Fruit fly (Drosophila melanogaster) whole organism, pupa: ENCODE results near the gene CG14658.

Experiments used
- CG10348 ChIP-seq: fragments of 200-800 bp; sonication (Bioruptor generic); IDR thresholded peaks from 2 replicates; pipeline ENCODE4 v1.3.6; 2022; ENCODE audit warnings: missing biosample characterization, missing genetic modification characterization
- CG12605 ChIP-seq: fragments of 200-800 bp; sonication (Bioruptor generic); IDR thresholded peaks from 2 replicates; pipeline ENCODE4 v1.3.6; 2022; ENCODE audit warnings: missing biosample characterization, missing genetic modification characterization
- CG13204 ChIP-seq: fragments of 200-800 bp; sonication (Bioruptor generic); optimal IDR thresholded peaks from 2 replicates; lab custom pipeline; 2018; ENCODE audit warnings: missing biosample characterization, mild to moderate bottlenecking, missing genetic modification characterization, moderate library complexity
- CG14655 ChIP-seq: fragments of 200-800 bp; sonication (Bioruptor generic); optimal IDR thresholded peaks from 3 replicates; lab custom pipeline; 2017; ENCODE audit warnings: mild to moderate bottlenecking, missing biosample characterization, missing genetic modification reagents, missing genetic modification characterization
- CG15710 ChIP-seq: fragments of 200-800 bp; sonication (Bioruptor generic); optimal IDR thresholded peaks from 2 replicates; lab custom pipeline; 2018; ENCODE audit warnings: missing biosample characterization, mild to moderate bottlenecking, missing genetic modification characterization, moderate library complexity
- CG17806 ChIP-seq: fragments of 200-800 bp; sonication (Bioruptor generic); optimal IDR thresholded peaks from 2 replicates; lab custom pipeline; 2018; ENCODE audit warnings: missing biosample characterization, mild to moderate bottlenecking, missing genetic modification characterization, moderate library complexity
- CG32121 ChIP-seq: fragments of 200-800 bp; sonication (Bioruptor generic); IDR thresholded peaks from 2 replicates; pipeline ENCODE4 v1.3.6; 2022; ENCODE audit warnings: missing biosample characterization, missing genetic modification characterization
- CG34367 ChIP-seq: fragments of 200-800 bp; sonication (Bioruptor generic); optimal IDR thresholded peaks from 2 replicates; lab custom pipeline; 2018; ENCODE audit warnings: missing biosample characterization, mild to moderate bottlenecking, missing genetic modification characterization
- CG4496 ChIP-seq: fragments of 200-800 bp; sonication (Bioruptor generic); IDR thresholded peaks from 3 replicates; pipeline ENCODE4 v1.3.6; 2022; ENCODE audit warnings: missing biosample characterization, missing genetic modification characterization
- CG8159 ChIP-seq: fragments of 200-800 bp; sonication (Bioruptor generic); optimal IDR thresholded peaks from 3 replicates; lab custom pipeline; 2018; ENCODE audit warnings: missing biosample characterization, mild to moderate bottlenecking, missing genetic modification characterization, moderate library complexity
- CG8301 ChIP-seq: fragments of 200-800 bp; sonication (Bioruptor generic); optimal IDR thresholded peaks from 2 replicates; lab custom pipeline; 2018; ENCODE audit warnings: missing biosample characterization, mild to moderate bottlenecking, missing genetic modification characterization
- CG9948 ChIP-seq: fragments of 200-800 bp; sonication (Bioruptor generic); optimal IDR thresholded peaks from 2 replicates; lab custom pipeline; 2018; ENCODE audit warnings: missing biosample characterization, mild to moderate bottlenecking, missing genetic modification characterization, moderate library complexity
- D1 ChIP-seq: fragments of 200-800 bp; sonication (Bioruptor generic); optimal IDR thresholded peaks from 2 replicates; lab custom pipeline; 2018; ENCODE audit warnings: missing biosample characterization, mild to moderate bottlenecking, missing genetic modification characterization, moderate library complexity
- EcR ChIP-seq: fragments of 200-800 bp; sonication (Bioruptor generic); optimal IDR thresholded peaks from 3 replicates; lab custom pipeline; 2019; ENCODE audit warnings: missing biosample characterization, missing genetic modification characterization, mild to moderate bottlenecking, moderate library complexity, missing genetic modification reagents
- Ets98B ChIP-seq: fragments of 200-800 bp; sonication (Bioruptor generic); IDR thresholded peaks from 2 replicates; pipeline ENCODE4 v1.3.6; 2022; ENCODE audit warnings: missing biosample characterization, missing genetic modification characterization
- Pif1A ChIP-seq: fragments of 200-800 bp; sonication (Bioruptor generic); optimal IDR thresholded peaks from 3 replicates; lab custom pipeline; 2016; ENCODE audit warnings: missing biosample characterization, missing genetic modification characterization
- Pif1B ChIP-seq: fragments of 200-800 bp; sonication (Bioruptor generic); optimal IDR thresholded peaks from 3 replicates; lab custom pipeline; 2016; ENCODE audit warnings: missing biosample characterization, missing genetic modification characterization
- Snoo ChIP-seq: fragments of 200-800 bp; sonication (Bioruptor generic); optimal IDR thresholded peaks from 3 replicates; lab custom pipeline; 2017; ENCODE audit warnings: missing biosample characterization, mild to moderate bottlenecking, missing genetic modification characterization, inconsistent platforms
- fd96Ca ChIP-seq: fragments of 200-800 bp; sonication (Bioruptor generic); IDR thresholded peaks from 3 replicates; pipeline ENCODE4 v1.3.6; 2022; ENCODE audit warnings: missing biosample characterization, missing genetic modification characterization
- gl ChIP-seq: fragments of 200-800 bp; sonication (Bioruptor generic); optimal IDR thresholded peaks from 2 replicates; lab custom pipeline; 2018; ENCODE audit warnings: missing biosample characterization, mild to moderate bottlenecking, missing genetic modification characterization
- rn ChIP-seq: fragments of 200-800 bp; sonication (Bioruptor generic); IDR thresholded peaks from 2 replicates; pipeline ENCODE4 v1.3.6; 2022; ENCODE audit warnings: missing biosample characterization, missing genetic modification characterization

The CG14658 gene

DNA sequence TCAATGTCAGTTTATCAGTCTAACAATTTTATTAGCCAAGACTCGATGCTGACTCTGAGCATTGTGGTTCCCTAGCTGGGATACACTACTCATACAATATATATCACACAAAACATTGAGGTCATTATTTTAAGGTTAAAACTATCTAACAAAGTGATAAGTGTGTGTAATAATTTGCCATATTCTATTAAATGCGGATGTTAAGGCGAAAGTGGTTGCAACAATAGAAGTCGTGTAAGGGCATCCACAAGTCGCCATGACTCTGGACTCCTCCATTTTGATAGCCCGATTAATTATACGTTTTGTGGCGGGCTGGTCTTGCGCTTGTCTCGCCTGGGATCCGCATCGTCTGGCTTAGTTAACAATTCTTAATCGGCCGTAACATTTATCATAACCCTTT is 16.5 kb upstream of the CG14658 start:
- TF ChIP-seq fd96Ca (GFP tag; lab: Robert Waterston, UW): no peak
- no peak for TF ChIP-seq Ets98B (GFP tag; lab: Robert Waterston, UW)
- TF ChIP-seq CG34367: no peak
- no peak for TF ChIP-seq gl (tag; lab: Kevin White, UChicago)
- TF ChIP-seq CG8301 (tag; lab: Kevin White, UChicago): no peak
- TF ChIP-seq CG17806 (tag; lab: Kevin White, UChicago): no peak
- no peak for TF ChIP-seq CG8159 (tag; lab: Kevin White, UChicago)
- no peak for TF ChIP-seq CG14655
- no peak for TF ChIP-seq Snoo
- TF ChIP-seq D1 (tag; lab: Kevin White, UChicago): no peak
- TF ChIP-seq CG12605 (GFP tag; lab: Robert Waterston, UW): no peak
- TF ChIP-seq CG13204 (GFP tag; lab: Kevin White, UChicago): no peak
- no peak for TF ChIP-seq CG32121 (GFP tag; lab: Robert Waterston, UW)
- no peak for TF ChIP-seq Pif1B (GFP tag; lab: Kevin White, UChicago)
- no peak for TF ChIP-seq rn (GFP tag; lab: Robert Waterston, UW)
- TF ChIP-seq EcR (GFP tag; lab: Kevin White, UChicago): no peak
- TF ChIP-seq CG10348 (GFP tag; lab: Robert Waterston, UW): no peak
- TF ChIP-seq CG9948 (tag; lab: Kevin White, UChicago): no peak
- no peak for TF ChIP-seq Pif1A (GFP tag; lab: Kevin White, UChicago)
- TF ChIP-seq CG4496 (GFP tag; lab: Robert Waterston, UW): no peak

dm6 chr3R:4846194-4846593 is 15.9 kb upstream of the CG14658 start:
- TF ChIP-seq CG32121 (GFP tag; lab: Robert Waterston, UW): no peak
- TF ChIP-seq fd96Ca (GFP tag; lab: Robert Waterston, UW): no peak
- TF ChIP-seq, all 21 proteins: peak for 0

dm6 chr3R:4845353-4845752 is 15.0 kb upstream of the CG14658 start:
- TF ChIP-seq rn (GFP tag; lab: Robert Waterston, UW): no peak
- no peak for TF ChIP-seq EcR (GFP tag; lab: Kevin White, UChicago)
- no peak for TF ChIP-seq Pif1B (GFP tag; lab: Kevin White, UChicago)
- TF ChIP-seq CG10348 (GFP tag; lab: Robert Waterston, UW): no peak
- TF ChIP-seq CG9948 (tag; lab: Kevin White, UChicago): no peak
- TF ChIP-seq Snoo: no peak
- no peak for TF ChIP-seq CG14655
- no peak for TF ChIP-seq CG8301 (tag; lab: Kevin White, UChicago)
- no peak for TF ChIP-seq CG4496 (GFP tag; lab: Robert Waterston, UW)
- no peak for TF ChIP-seq Pif1A (GFP tag; lab: Kevin White, UChicago)
- no peak for TF ChIP-seq gl (tag; lab: Kevin White, UChicago)
- TF ChIP-seq CG12605 (GFP tag; lab: Robert Waterston, UW): no peak

- no peak for TF ChIP-seq CG32121 (GFP tag; lab: Robert Waterston, UW)
- no peak for TF ChIP-seq CG17806 (tag; lab: Kevin White, UChicago)
- no peak for TF ChIP-seq CG12605 (GFP tag; lab: Robert Waterston, UW)
- TF ChIP-seq Snoo: no peak
- TF ChIP-seq D1 (tag; lab: Kevin White, UChicago): no peak
- no peak for TF ChIP-seq CG34367
- TF ChIP-seq CG13204 (GFP tag; lab: Kevin White, UChicago): no peak
- TF ChIP-seq CG15710: no peak
- no peak for TF ChIP-seq fd96Ca (GFP tag; lab: Robert Waterston, UW)
- no peak for TF ChIP-seq CG10348 (GFP tag; lab: Robert Waterston, UW)
- no peak for TF ChIP-seq gl (tag; lab: Kevin White, UChicago)
- no peak for TF ChIP-seq rn (GFP tag; lab: Robert Waterston, UW)
- no peak for TF ChIP-seq Pif1B (GFP tag; lab: Kevin White, UChicago)
- TF ChIP-seq Ets98B (GFP tag; lab: Robert Waterston, UW): no peak
- TF ChIP-seq CG8159 (tag; lab: Kevin White, UChicago): no peak
- TF ChIP-seq EcR (GFP tag; lab: Kevin White, UChicago): no peak
- TF ChIP-seq CG4496 (GFP tag; lab: Robert Waterston, UW): no peak
Observed at dm6 chr3R:4842958-4843357, 12.6 kb upstream of the CG14658 start.

- TF ChIP-seq CG13204 (GFP tag; lab: Kevin White, UChicago) (no peak), CG8159 (tag; lab: Kevin White, UChicago) (no peak)
Observed at dm6 chr3R:4840757-4841156, 10.4 kb upstream of the CG14658 start.

dm6 chr3R:4835315-4835714 is 5.0 kb upstream of the CG14658 start:
- TF ChIP-seq CG17806 (tag; lab: Kevin White, UChicago) (no peak), fd96Ca (GFP tag; lab: Robert Waterston, UW) (0 out of 3 replicates have a peak, but pooled peaks have one; percentile 21)

DNA sequence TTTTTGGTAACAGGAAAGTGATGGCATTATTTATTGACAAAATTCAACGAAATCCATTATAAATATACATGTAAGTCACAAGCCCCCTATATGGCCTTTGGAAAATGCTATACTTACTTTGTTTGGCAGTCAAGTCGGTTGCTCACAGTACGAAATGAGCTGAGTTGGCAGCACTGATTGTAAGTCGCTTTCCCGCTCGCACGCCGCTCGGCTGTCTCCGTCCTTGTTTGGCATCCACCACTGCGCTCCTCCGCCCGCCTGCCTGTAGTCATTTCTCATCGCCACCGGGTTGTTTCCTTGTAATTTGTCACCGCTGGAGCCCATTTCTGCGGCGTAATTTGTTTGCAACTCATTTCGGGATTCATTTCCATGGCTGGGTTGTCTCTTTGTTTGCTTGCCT is 3.3 kb upstream of the CG14658 start:
- no peak for TF ChIP-seq CG15710
- no peak for TF ChIP-seq D1 (tag; lab: Kevin White, UChicago)
- no peak for TF ChIP-seq CG8301 (tag; lab: Kevin White, UChicago)
- no peak for TF ChIP-seq CG34367
- no peak for TF ChIP-seq CG12605 (GFP tag; lab: Robert Waterston, UW)
- TF ChIP-seq CG8159 (tag; lab: Kevin White, UChicago): no peak
- TF ChIP-seq CG10348 (GFP tag; lab: Robert Waterston, UW): no peak
- TF ChIP-seq rn (GFP tag; lab: Robert Waterston, UW): no peak
- TF ChIP-seq EcR (GFP tag; lab: Kevin White, UChicago): no peak
- TF ChIP-seq Pif1B (GFP tag; lab: Kevin White, UChicago): no peak
- no peak for TF ChIP-seq CG4496 (GFP tag; lab: Robert Waterston, UW)
- TF ChIP-seq CG13204 (GFP tag; lab: Kevin White, UChicago): no peak
- TF ChIP-seq CG14655: no peak
- no peak for TF ChIP-seq Ets98B (GFP tag; lab: Robert Waterston, UW)
- TF ChIP-seq CG17806 (tag; lab: Kevin White, UChicago): no peak
- TF ChIP-seq Snoo: no peak
- TF ChIP-seq fd96Ca (GFP tag; lab: Robert Waterston, UW): no peak
- TF ChIP-seq Pif1A (GFP tag; lab: Kevin White, UChicago): no peak
- no peak for TF ChIP-seq gl (tag; lab: Kevin White, UChicago)
- TF ChIP-seq, all 21 proteins: peak for 0
